Fruit fly (Drosophila melanogaster): Measurements from ENCODE around the gene Cyp4d2.

Cyp4d2 gene

dm6 chrX:2142275-2142934 is 33.4 kb upstream of the Cyp4d2 start:
- TF ChIP-seq cnc (optimal IDR thresholded peaks at IDR 0.05) (no peak), Mnt (GFP tag; optimal IDR thresholded peaks at IDR 0.05) (peak; percentile 73)

dm6 chrX:2142935-2143312 is 32.9 kb upstream of the Cyp4d2 start:
- TF ChIP-seq CG7101 (tag; optimal IDR thresholded peaks at IDR 0.05) (no peak), CG1620 (GFP tag; optimal IDR thresholded peaks at IDR 0.05) (no peak), cic (GFP tag; optimal IDR thresholded peaks at IDR 0.05) (no peak), Crg-1 (GFP tag; optimal IDR thresholded peaks at IDR 0.05) (no peak), pad (GFP tag; optimal IDR thresholded peaks at IDR 0.05) (no peak), CG7045 (GFP tag; optimal IDR thresholded peaks at IDR 0.05) (no peak), tj (GFP tag; optimal IDR thresholded peaks at IDR 0.05) (no peak), CG33017 (tag; optimal IDR thresholded peaks at IDR 0.05) (no peak), bab1 (GFP tag; optimal IDR thresholded peaks at IDR 0.05) (no peak), toe (GFP tag; optimal IDR thresholded peaks at IDR 0.05) (no peak), ovo (GFP tag; optimal IDR thresholded peaks at IDR 0.05) (no peak), Hr96 (GFP tag; optimal IDR thresholded peaks at IDR 0.05) (no peak), Clk (GFP tag; optimal IDR thresholded peaks at IDR 0.05) (no peak), CG14711 (tag; optimal IDR thresholded peaks at IDR 0.05) (no peak), CG12768 (GFP tag; optimal IDR thresholded peaks at IDR 0.05) (no peak), Mnt (GFP tag; optimal IDR thresholded peaks at IDR 0.05) (no peak), kay (GFP tag; ENCODE audit: borderline replicate concordance) (no peak)

- peak; percentile 16 for TF ChIP-seq cic (GFP tag; optimal IDR thresholded peaks at IDR 0.05)
- peak; percentile 4 for TF ChIP-seq Crg-1 (GFP tag; optimal IDR thresholded peaks at IDR 0.05)
- peak; percentile 49 for TF ChIP-seq CG14711 (tag; optimal IDR thresholded peaks at IDR 0.05)
- peak; percentile 75 for TF ChIP-seq CG12768 (GFP tag; optimal IDR thresholded peaks at IDR 0.05)
- TF ChIP-seq pad (GFP tag; optimal IDR thresholded peaks at IDR 0.05) = no peak
- no peak for TF ChIP-seq Clk (GFP tag; optimal IDR thresholded peaks at IDR 0.05)
- TF ChIP-seq Hr96 (GFP tag; optimal IDR thresholded peaks at IDR 0.05) = peak; percentile 19
- TF ChIP-seq tj (GFP tag; optimal IDR thresholded peaks at IDR 0.05) = no peak
- no peak for TF ChIP-seq CG11617 (GFP tag; optimal IDR thresholded peaks at IDR 0.05)
- peak; percentile 79 for TF ChIP-seq bab1 (GFP tag; optimal IDR thresholded peaks at IDR 0.05)
- peak; percentile 21 for TF ChIP-seq kay (GFP tag; ENCODE audit: borderline replicate concordance)
- no peak for TF ChIP-seq CG5204 (GFP tag; optimal IDR thresholded peaks at IDR 0.05)
- no peak for TF ChIP-seq toe (GFP tag; optimal IDR thresholded peaks at IDR 0.05)
- TF ChIP-seq CG1620 (GFP tag; optimal IDR thresholded peaks at IDR 0.05) = no peak
- no peak for TF ChIP-seq CG33017 (tag; optimal IDR thresholded peaks at IDR 0.05)
- TF ChIP-seq ovo (GFP tag; optimal IDR thresholded peaks at IDR 0.05) = peak; percentile 24
Measured at dm6 chrX:2145114-2145513, 30.7 kb upstream of the Cyp4d2 start, which contains the start of gene Pgd. Pgd (plus strand) TSS chrX:2145136.

dm6 chrX:2145690-2146470 is 29.9 kb upstream of the Cyp4d2 start:
- peak; percentile 79 for TF ChIP-seq bab1 (GFP tag; optimal IDR thresholded peaks at IDR 0.05)
- no peak for TF ChIP-seq cic (GFP tag; optimal IDR thresholded peaks at IDR 0.05)
- peak; percentile 39 for TF ChIP-seq toe (GFP tag; optimal IDR thresholded peaks at IDR 0.05)
- TF ChIP-seq CG14711 (tag; optimal IDR thresholded peaks at IDR 0.05) = no peak
- no peak for TF ChIP-seq Clk (GFP tag; optimal IDR thresholded peaks at IDR 0.05)
- peak; percentile 68 for TF ChIP-seq Crg-1 (GFP tag; optimal IDR thresholded peaks at IDR 0.05)
- TF ChIP-seq CG1620 (GFP tag; optimal IDR thresholded peaks at IDR 0.05) = peak; percentile 77
- TF ChIP-seq CG5204 (GFP tag; optimal IDR thresholded peaks at IDR 0.05) = peak; percentile 61
- TF ChIP-seq CG12768 (GFP tag; optimal IDR thresholded peaks at IDR 0.05) = peak; percentile 5
- TF ChIP-seq tj (GFP tag; optimal IDR thresholded peaks at IDR 0.05) = peak; percentile 38
- TF ChIP-seq CG7101 (tag; optimal IDR thresholded peaks at IDR 0.05) = peak; percentile 69
- TF ChIP-seq CG33017 (tag; optimal IDR thresholded peaks at IDR 0.05) = no peak
- no peak for TF ChIP-seq Hr96 (GFP tag; optimal IDR thresholded peaks at IDR 0.05)
- TF ChIP-seq pad (GFP tag; optimal IDR thresholded peaks at IDR 0.05) = peak; percentile 94
- TF ChIP-seq CG11617 (GFP tag; optimal IDR thresholded peaks at IDR 0.05) = peak; percentile 78
- TF ChIP-seq Mnt (GFP tag; optimal IDR thresholded peaks at IDR 0.05) = peak; percentile 59
- TF ChIP-seq kay (GFP tag; ENCODE audit: borderline replicate concordance) = peak; percentile 80
- no peak for TF ChIP-seq cnc (optimal IDR thresholded peaks at IDR 0.05)
- TF ChIP-seq ovo (GFP tag; optimal IDR thresholded peaks at IDR 0.05) = peak; percentile 32
- TF ChIP-seq CG7045 (GFP tag; optimal IDR thresholded peaks at IDR 0.05) = peak; percentile 1

- TF ChIP-seq cic (GFP tag; optimal IDR thresholded peaks at IDR 0.05) (peak; percentile 45), CG7101 (tag; optimal IDR thresholded peaks at IDR 0.05) (no peak), kay (GFP tag; ENCODE audit: borderline replicate concordance) (no peak), tj (GFP tag; optimal IDR thresholded peaks at IDR 0.05) (no peak)
Measured at dm6 chrX:2146574-2146973, 29.2 kb upstream of the Cyp4d2 start.

- TF ChIP-seq CG7045 (GFP tag; optimal IDR thresholded peaks at IDR 0.05) (no peak), CG11617 (GFP tag; optimal IDR thresholded peaks at IDR 0.05) (no peak), kay (GFP tag; ENCODE audit: borderline replicate concordance) (no peak), cnc (optimal IDR thresholded peaks at IDR 0.05) (no peak), pad (GFP tag; optimal IDR thresholded peaks at IDR 0.05) (no peak)
Measured at dm6 chrX:2147475-2147874, 28.3 kb upstream of the Cyp4d2 start.

All from whole organism, adult.